Fruit fly (Drosophila melanogaster): ENCODE data around the gene djl.

DNA sequence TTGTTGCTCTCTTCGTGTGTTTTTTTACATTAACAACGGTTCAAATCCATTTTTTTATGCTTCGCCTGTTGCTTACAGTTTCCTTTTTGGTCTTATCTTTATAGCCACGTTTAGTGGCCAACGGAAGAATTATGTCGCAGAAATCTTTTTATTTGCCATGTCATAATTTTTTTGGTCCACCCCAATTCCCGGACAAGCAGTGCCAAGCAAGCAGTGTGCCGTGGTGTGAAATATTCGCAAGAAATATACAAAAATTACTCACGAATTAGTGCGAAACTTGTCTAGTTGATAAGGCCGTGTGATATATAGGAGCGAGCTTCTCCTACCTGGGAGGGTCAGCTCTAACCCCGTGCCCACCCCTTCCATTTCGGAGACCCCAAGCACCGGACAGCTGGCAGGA is 19.7 kb upstream of the djl start:
- TF ChIP-seq Met (GFP tag; optimal IDR thresholded peaks at IDR 0.05) (no peak), CG11294 (GFP tag; IDR thresholded peaks at IDR 0.05) (no peak), CG3919 (GFP tag; optimal IDR thresholded peaks at IDR 0.05) (no peak), Smox (GFP tag; optimal IDR thresholded peaks at IDR 0.05) (no peak), CG16779 (tag; optimal IDR thresholded peaks at IDR 0.05) (no peak), fd85E (GFP tag; optimal IDR thresholded peaks at IDR 0.05) (no peak), Ets21C (GFP tag; optimal IDR thresholded peaks at IDR 0.05) (no peak), Sox15 (GFP tag; optimal IDR thresholded peaks at IDR 0.05) (no peak), acj6 (GFP tag; optimal IDR thresholded peaks at IDR 0.05) (no peak), CG6276 (GFP tag; optimal IDR thresholded peaks at IDR 0.05) (no peak)
